Worm (Caenorhabditis elegans) whole organism, L3 larva: ENCODE data around the gene scav-4.

Experiments used
- ama-1 ChIP-seq: fragments of 150-350 bp; optimal IDR thresholded peaks from 2 replicates; lab custom pipeline; 2018
- daf-12 ChIP-seq: fragments of 150-350 bp; optimal IDR thresholded peaks from 2 replicates; lab custom pipeline; 2014; ENCODE audit warnings: missing biosample characterization, missing genetic modification reagents, missing genetic modification characterization
- lin-15B ChIP-seq: fragments of 150-350 bp; optimal IDR thresholded peaks from 2 replicates; lab custom pipeline; 2014; ENCODE audit warnings: missing biosample characterization, missing genetic modification characterization
- nhr-12 ChIP-seq: fragments of 150-350 bp; optimal IDR thresholded peaks from 2 replicates; lab custom pipeline; 2014; ENCODE audit warnings: missing biosample characterization, missing genetic modification characterization
- pqm-1 ChIP-seq: fragments of 150-350 bp; optimal IDR thresholded peaks from 2 replicates; lab custom pipeline; 2017; ENCODE audit warnings: missing biosample characterization, missing genetic modification characterization, inconsistent platforms
- snpc-4 ChIP-seq: fragments of 150-350 bp; optimal IDR thresholded peaks from 2 replicates; lab custom pipeline; 2014; ENCODE audit warnings: missing biosample characterization, missing genetic modification characterization
- unc-62 ChIP-seq: fragments of 150-350 bp; sonication (generic microtip); optimal IDR thresholded peaks from 4 replicates; lab custom pipeline; 2014; ENCODE audit warnings: missing biosample characterization, missing genetic modification reagents, missing genetic modification characterization
- ztf-11 ChIP-seq: fragments of 150-350 bp; optimal IDR thresholded peaks from 2 replicates; lab custom pipeline; 2014; ENCODE audit warnings: missing biosample characterization, missing genetic modification characterization

DNA sequence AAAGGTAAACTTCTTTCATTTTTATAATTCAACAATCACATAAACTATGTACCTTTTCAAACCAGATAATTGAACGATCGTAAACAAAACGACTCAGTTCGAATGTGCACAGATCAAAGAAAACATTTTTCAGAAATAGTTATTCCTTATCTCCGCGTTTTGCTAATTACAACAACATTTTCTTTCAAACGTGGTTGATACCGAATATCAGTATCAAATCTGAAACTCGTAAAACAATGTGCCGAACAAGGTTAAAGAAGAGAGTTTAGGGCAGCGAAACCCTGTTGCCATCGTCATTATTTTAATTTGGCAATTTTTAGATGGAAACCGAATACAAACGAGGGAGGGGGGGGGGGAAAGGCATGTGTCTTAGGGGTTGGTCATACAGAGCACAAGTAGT, at the start of gene scav-4:
- TF ChIP-seq pqm-1 (tag; lab: Kevin White, UChicago) (peak; percentile 31), snpc-4 (tag; lab: Kevin White, UChicago) (no peak), ztf-11 (tag; lab: Kevin White, UChicago) (no peak), nhr-12 (tag; lab: Kevin White, UChicago) (no peak), daf-12 (no peak), lin-15B (tag; lab: Kevin White, UChicago) (no peak), ama-1 (lab: Kevin White, UChicago) (no peak), unc-62 (GFP tag; lab: Kevin White, UChicago) (no peak)
